Worm (Caenorhabditis elegans) whole organism, L4/young adult: ENCODE data around the gene Y38E10A.24.

Source experiments
- W03F9.2 ChIP-seq: fragments of 150-350 bp; optimal IDR thresholded peaks from 2 replicates; lab custom pipeline; 2014; ENCODE audit warnings: missing biosample characterization, missing genetic modification characterization
- him-1 ChIP-seq: sonication (generic microtip); optimal IDR thresholded peaks from 2 replicates; lab custom pipeline; 2016; ENCODE audit warnings: missing genotype, missing genetic modification reagents, missing genetic modification characterization, missing compliant biosample characterization

DNA sequence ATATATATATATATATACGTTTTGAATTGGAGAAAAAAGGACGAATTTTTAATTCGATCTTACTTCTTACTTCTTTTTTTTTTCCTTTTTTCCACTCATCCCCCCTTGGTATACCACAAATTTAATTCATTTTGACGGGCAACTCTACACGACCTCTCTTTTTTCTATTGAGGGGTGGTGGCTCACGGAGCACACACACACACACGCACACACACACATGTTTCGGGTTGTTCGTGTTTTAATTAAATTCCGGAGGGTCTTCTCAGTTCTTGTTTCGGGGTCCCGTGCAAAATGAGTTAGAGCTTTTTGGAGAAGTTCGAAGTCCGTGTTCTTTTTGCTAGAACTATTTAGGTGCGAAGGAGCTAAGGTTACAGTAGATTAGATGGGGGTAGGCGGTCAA, 32.7 kb downstream of the Y38E10A.24 start:
- no peak for TF ChIP-seq W03F9.2 (tag; lab: Kevin White, UChicago)
- TF ChIP-seq him-1 (tag; lab: Kevin White, UChicago) = no peak
